Worm (Caenorhabditis elegans) whole organism, young adult: Measurements from ENCODE around the gene T01H3.5.

Source experiments
- B0261.1 ChIP-seq: sonication (generic microtip); optimal IDR thresholded peaks from 2 replicates; lab custom pipeline; 2016; ENCODE audit warnings: mild to moderate bottlenecking, missing genetic modification characterization, moderate library complexity, missing compliant biosample characterization
- D2030.7 ChIP-seq: fragments of 200-800 bp; sonication (Bioruptor generic); IDR thresholded peaks from 2 replicates; pipeline ENCODE4 v1.3.6; 2022; ENCODE audit warnings: missing genetic modification reagents, missing genetic modification characterization, missing compliant biosample characterization
- F33H1.4 ChIP-seq: fragments of 200-800 bp; sonication (Bioruptor generic); IDR thresholded peaks from 2 replicates; pipeline ENCODE4 v1.3.6; 2022; ENCODE audit warnings: missing genetic modification reagents, missing genetic modification characterization, missing compliant biosample characterization
- F37B4.10 ChIP-seq: fragments of 200-800 bp; sonication (Bioruptor generic); IDR thresholded peaks from 2 replicates; pipeline ENCODE4 v1.3.6; 2022; ENCODE audit warnings: missing genetic modification characterization, missing compliant biosample characterization
- F55B11.4 ChIP-seq: sonication (generic microtip); optimal IDR thresholded peaks from 2 replicates; lab custom pipeline; 2016; ENCODE audit warnings: missing compliant biosample characterization, missing genetic modification characterization, borderline replicate concordance; ENCODE audit not compliant: insufficient read depth
- T07F8.4 ChIP-seq: sonication (generic microtip); optimal IDR thresholded peaks from 2 replicates; lab custom pipeline; 2016; ENCODE audit warnings: mild to moderate bottlenecking, missing genetic modification characterization, moderate library complexity, missing compliant biosample characterization
- Y56A3A.18 ChIP-seq: fragments of 200-800 bp; sonication (Bioruptor generic); IDR thresholded peaks from 2 replicates; pipeline ENCODE4 v1.3.6; 2022; ENCODE audit warnings: missing genetic modification reagents, missing genetic modification characterization, missing compliant biosample characterization
- Y95B8A.8 ChIP-seq: fragments of 200-800 bp; sonication (Bioruptor generic); IDR thresholded peaks from 2 replicates; pipeline ENCODE4 v1.3.6; 2022; ENCODE audit warnings: missing genetic modification reagents, missing genetic modification characterization, missing compliant biosample characterization
- aptf-2 ChIP-seq: fragments of 200-800 bp; sonication (Bioruptor generic); conservative IDR thresholded peaks from 2 replicates; pipeline ENCODE4 v1.3.6; 2022; ENCODE audit warnings: missing genetic modification reagents, missing genetic modification characterization, missing compliant biosample characterization
- aptf-3 ChIP-seq: fragments of 200-800 bp; sonication (Bioruptor generic); IDR thresholded peaks from 2 replicates; pipeline ENCODE4 v1.3.6; 2022; ENCODE audit warnings: missing genetic modification characterization, missing compliant biosample characterization
- atf-7 ChIP-seq: sonication (generic microtip); optimal IDR thresholded peaks from 2 replicates; lab custom pipeline; 2017; ENCODE audit warnings: mild to moderate bottlenecking, missing genetic modification characterization, missing compliant biosample characterization
- athp-1 ChIP-seq: sonication (generic microtip); optimal IDR thresholded peaks from 2 replicates; lab custom pipeline; 2017; ENCODE audit warnings: mild to moderate bottlenecking, missing genetic modification characterization, missing compliant biosample characterization
- attf-3 ChIP-seq: fragments of 200-800 bp; sonication (Bioruptor generic); conservative IDR thresholded peaks from 2 replicates; pipeline ENCODE4 v1.3.6; 2022; ENCODE audit warnings: missing genetic modification reagents, missing genetic modification characterization, missing compliant biosample characterization
- attf-5 ChIP-seq: fragments of 200-800 bp; sonication (Bioruptor generic); optimal IDR thresholded peaks from 2 replicates; lab custom pipeline; 2018; ENCODE audit warnings: mild to moderate bottlenecking, missing genetic modification characterization, missing compliant biosample characterization
- cebp-2 ChIP-seq: fragments of 200-800 bp; sonication (Bioruptor generic); IDR thresholded peaks from 2 replicates; pipeline ENCODE4 v1.3.6; 2022; ENCODE audit warnings: missing genetic modification characterization, missing compliant biosample characterization
- ceh-100 ChIP-seq: fragments of 200-800 bp; sonication (Bioruptor generic); IDR thresholded peaks from 2 replicates; pipeline ENCODE4 v1.3.6; 2022; ENCODE audit warnings: missing genetic modification reagents, missing genetic modification characterization, missing compliant biosample characterization
- ceh-40 ChIP-seq: fragments of 200-800 bp; sonication (Bioruptor generic); IDR thresholded peaks from 2 replicates; pipeline ENCODE4 v1.3.6; 2022; ENCODE audit warnings: missing genetic modification characterization, missing compliant biosample characterization
- ceh-79 ChIP-seq: sonication (generic microtip); optimal IDR thresholded peaks from 2 replicates; lab custom pipeline; 2017; ENCODE audit warnings: mild to moderate bottlenecking, missing genetic modification characterization, missing compliant biosample characterization
- chd-7 ChIP-seq: sonication (generic microtip); optimal IDR thresholded peaks from 2 replicates; lab custom pipeline; 2016; ENCODE audit warnings: mild to moderate bottlenecking, missing genetic modification characterization, moderate library complexity, missing compliant biosample characterization
- egrh-3 ChIP-seq: fragments of 200-800 bp; sonication (Bioruptor generic); IDR thresholded peaks from 2 replicates; pipeline ENCODE4 v1.3.6; 2022; ENCODE audit warnings: missing genetic modification reagents, missing genetic modification characterization, missing compliant biosample characterization
- hlh-12 ChIP-seq: sonication (generic microtip); optimal IDR thresholded peaks from 2 replicates; lab custom pipeline; 2016; ENCODE audit warnings: missing genetic modification characterization, missing compliant biosample characterization
- hlh-26 ChIP-seq: fragments of 200-800 bp; sonication (Bioruptor generic); conservative IDR thresholded peaks from 2 replicates; pipeline ENCODE4 v1.3.6; 2022; ENCODE audit warnings: missing genetic modification reagents, missing genetic modification characterization, missing compliant biosample characterization
- hrde-1 ChIP-seq: sonication (generic microtip); optimal IDR thresholded peaks from 2 replicates; lab custom pipeline; 2016; ENCODE audit warnings: missing genetic modification characterization, mild to moderate bottlenecking, missing compliant biosample characterization, moderate library complexity, missing genotype, missing genetic modification reagents, borderline replicate concordance
- lin-40 ChIP-seq: sonication (generic microtip); optimal IDR thresholded peaks from 2 replicates; lab custom pipeline; 2016; ENCODE audit warnings: missing genetic modification characterization, mild to moderate bottlenecking, missing compliant biosample characterization, missing genotype, missing genetic modification reagents
- lin-54 ChIP-seq: fragments of 200-800 bp; sonication (Bioruptor generic); optimal IDR thresholded peaks from 2 replicates; lab custom pipeline; 2018; ENCODE audit warnings: mild to moderate bottlenecking, missing genetic modification characterization, missing compliant biosample characterization
- madf-10 ChIP-seq: sonication (generic microtip); optimal IDR thresholded peaks from 2 replicates; lab custom pipeline; 2016; ENCODE audit warnings: mild to moderate bottlenecking, missing genetic modification characterization, missing compliant biosample characterization
- madf-3 ChIP-seq: fragments of 200-800 bp; sonication (Bioruptor generic); IDR thresholded peaks from 2 replicates; pipeline ENCODE4 v1.3.6; 2022; ENCODE audit warnings: missing genetic modification reagents, missing genetic modification characterization, missing compliant biosample characterization
- madf-8 ChIP-seq: fragments of 200-800 bp; sonication (Bioruptor generic); conservative IDR thresholded peaks from 2 replicates; pipeline ENCODE4 v1.3.6; 2022; ENCODE audit warnings: missing genetic modification reagents, missing genetic modification characterization, missing compliant biosample characterization
- mcd-1 ChIP-seq: fragments of 200-800 bp; sonication (Bioruptor generic); IDR thresholded peaks from 2 replicates; pipeline ENCODE4 v1.3.6; 2022; ENCODE audit warnings: missing genetic modification reagents, missing genetic modification characterization, missing compliant biosample characterization
- nfya-1 ChIP-seq: sonication (generic microtip); optimal IDR thresholded peaks from 2 replicates; lab custom pipeline; 2017; ENCODE audit warnings: antibody characterized with exemption, missing compliant biosample characterization, missing genetic modification characterization, borderline replicate concordance; ENCODE audit not compliant: insufficient read depth
- nfyb-1 ChIP-seq: fragments of 200-800 bp; sonication (Bioruptor generic); IDR thresholded peaks from 2 replicates; pipeline ENCODE4 v1.3.6; 2022; ENCODE audit warnings: missing genetic modification reagents, missing genetic modification characterization, missing compliant biosample characterization
- nhr-179 ChIP-seq: sonication (generic microtip); optimal IDR thresholded peaks from 2 replicates; lab custom pipeline; 2016; ENCODE audit warnings: mild to moderate bottlenecking, missing genetic modification characterization, missing compliant biosample characterization
- nhr-90 ChIP-seq: sonication (generic microtip); optimal IDR thresholded peaks from 2 replicates; lab custom pipeline; 2016; ENCODE audit warnings: missing genotype, mild to moderate bottlenecking, missing genetic modification characterization, missing compliant biosample characterization
- pha-4 ChIP-seq: fragments of 150-350 bp; sonication (generic microtip); optimal IDR thresholded peaks from 2 replicates; lab custom pipeline; 2014; ENCODE audit warnings: missing biosample characterization, missing genetic modification reagents, missing genetic modification characterization
- repo-1 ChIP-seq: sonication (generic microtip); optimal IDR thresholded peaks from 2 replicates; lab custom pipeline; 2017; ENCODE audit warnings: mild to moderate bottlenecking, missing genetic modification characterization, missing compliant biosample characterization
- rpc-1 ChIP-seq, 2 experiments: fragments of 150-350 bp in 1 of 2; sonication (generic microtip) in 1 of 2; optimal IDR thresholded peaks; 2 replicates each; lab custom pipeline; 2014 to 2018; ENCODE audit warnings: missing biosample characterization in 1 of 2, missing genetic modification characterization in 1 of 2, missing genetic modification reagents in 1 of 2, missing genotype in 1 of 2
- snpc-3.4 ChIP-seq: sonication (generic microtip); optimal IDR thresholded peaks from 2 replicates; lab custom pipeline; 2017; ENCODE audit warnings: missing genetic modification characterization, mild to moderate bottlenecking, missing compliant biosample characterization, antibody characterized with exemption, moderate library complexity, missing genotype, missing genetic modification reagents
- snpc-4 ChIP-seq, 5 experiments: fragments of 150-350 bp in 1 of 5; sonication (generic microtip) in 4 of 5; optimal IDR thresholded peaks; 2 replicates each; lab custom pipeline; 2014 to 2018; ENCODE audit warnings: missing genetic modification characterization in 5 of 5, missing biosample characterization in 3 of 5, antibody characterized with exemption in 2 of 5, mild to moderate bottlenecking in 2 of 5, missing compliant biosample characterization in 2 of 5, missing genotype in 2 of 5, moderate library complexity in 2 of 5, missing genetic modification reagents in 1 of 5
- sptf-2 ChIP-seq: fragments of 200-800 bp; sonication (Bioruptor generic); optimal IDR thresholded peaks from 2 replicates; lab custom pipeline; 2018; ENCODE audit warnings: mild to moderate bottlenecking, missing genetic modification characterization, missing compliant biosample characterization
- tbp1 ChIP-seq: fragments of 200-800 bp; sonication (Bioruptor generic); optimal IDR thresholded peaks from 2 replicates; lab custom pipeline; 2018; ENCODE audit warnings: mild to moderate bottlenecking, missing genetic modification characterization, missing compliant biosample characterization
- tlf-1 ChIP-seq: fragments of 200-800 bp; sonication (Bioruptor generic); optimal IDR thresholded peaks from 2 replicates; lab custom pipeline; 2018; ENCODE audit warnings: mild to moderate bottlenecking, missing genetic modification characterization, missing compliant biosample characterization
- unc-130 ChIP-seq: sonication (generic microtip); optimal IDR thresholded peaks from 2 replicates; lab custom pipeline; 2016; ENCODE audit warnings: missing genetic modification reagents, missing genetic modification characterization, missing compliant biosample characterization
- zim-3 ChIP-seq: sonication (generic microtip); optimal IDR thresholded peaks from 2 replicates; lab custom pipeline; 2017; ENCODE audit warnings: mild to moderate bottlenecking, missing genetic modification characterization, moderate library complexity, missing compliant biosample characterization
- ztf-18 ChIP-seq: sonication (generic microtip); optimal IDR thresholded peaks from 2 replicates; lab custom pipeline; 2016; ENCODE audit warnings: missing genotype, mild to moderate bottlenecking, missing genetic modification characterization, missing compliant biosample characterization
- ztf-3 ChIP-seq: fragments of 200-800 bp; sonication (Bioruptor generic); optimal IDR thresholded peaks from 2 replicates; lab custom pipeline; 2018; ENCODE audit warnings: mild to moderate bottlenecking, missing genetic modification characterization, missing compliant biosample characterization

The T01H3.5 gene

ce11 chrII:7870062-7870461 is 9.4 kb upstream of the T01H3.5 start, which contains the start of gene ztf-17:
TSS of gene ztf-17 (minus strand) at chrII:7870162.
- TF ChIP-seq lin-54 (GFP tag; lab: Kevin White, UChicago) = no peak
- no peak for TF ChIP-seq sptf-2 (GFP tag; lab: Kevin White, UChicago)
- no peak for TF ChIP-seq Y56A3A.18 (GFP tag; lab: Robert Waterston, UW)
- TF ChIP-seq atf-7 (tag; lab: Kevin White, UChicago) = no peak
- TF ChIP-seq hlh-26 (GFP tag; lab: Robert Waterston, UW) = no peak
- TF ChIP-seq hlh-12 (tag; lab: Kevin White, UChicago) = no peak
- no peak for TF ChIP-seq attf-3 (GFP tag; lab: Robert Waterston, UW)
- no peak for TF ChIP-seq T07F8.4 (tag; lab: Kevin White, UChicago)
- no peak for TF ChIP-seq nfya-1 (tag; lab: Kevin White, UChicago)
- no peak for TF ChIP-seq mcd-1 (GFP tag; lab: Robert Waterston, UW)
- no peak for TF ChIP-seq ztf-3
- no peak for TF ChIP-seq madf-3 (GFP tag; lab: Robert Waterston, UW)

- no peak for TF ChIP-seq nfyb-1 (GFP tag; lab: Robert Waterston, UW)
- TF ChIP-seq chd-7 (tag; lab: Kevin White, UChicago) = no peak
- peak; percentile 68 for TF ChIP-seq athp-1 (tag; lab: Kevin White, UChicago)
- TF ChIP-seq nhr-90 (tag; lab: Kevin White, UChicago) = no peak
- TF ChIP-seq Y95B8A.8 (GFP tag; lab: Robert Waterston, UW) = peak; percentile 18; the same call in 1 of the 2 replicates
- TF ChIP-seq B0261.1 (tag; lab: Kevin White, UChicago) = no peak
- no peak for TF ChIP-seq rpc-1 (optimal IDR thresholded peaks at IDR 0.05; lab: Kevin White, UChicago)
- no peak for TF ChIP-seq rpc-1 (tag; optimal IDR thresholded peaks at IDR 0.05; lab: Kevin White, UChicago)
- TF ChIP-seq aptf-2 = no peak
- TF ChIP-seq madf-10 = no peak
- TF ChIP-seq lin-54 (GFP tag; lab: Kevin White, UChicago) = peak; percentile 51
- no peak for TF ChIP-seq ceh-79
- TF ChIP-seq aptf-3 = no peak
- no peak for TF ChIP-seq F37B4.10
- TF ChIP-seq ceh-40 (GFP tag; lab: Robert Waterston, UW) = no peak
- TF ChIP-seq unc-130 (GFP tag; lab: Kevin White, UChicago) = no peak
- TF ChIP-seq nhr-179 (tag; lab: Kevin White, UChicago) = no peak
- peak; percentile 20 for TF ChIP-seq tbp1 (GFP tag; lab: Kevin White, UChicago)
- TF ChIP-seq lin-40 (tag; lab: Kevin White, UChicago) = no peak
- TF ChIP-seq F33H1.4 = peak; percentile 30; the same call in 1 of the 2 replicates
- peak; percentile 65 for TF ChIP-seq attf-5
- TF ChIP-seq hrde-1 = peak; percentile 12
- no peak for TF ChIP-seq repo-1
- TF ChIP-seq D2030.7 (GFP tag; lab: Robert Waterston, UW) = peak; percentile 33; the same call in 1 of the 2 replicates
- TF ChIP-seq ceh-100 (GFP tag; lab: Robert Waterston, UW) = peak; percentile 49; the same call in 1 of the 2 replicates
- TF ChIP-seq pha-4 (tag; lab: Kevin White, UChicago) = no peak
- no peak for TF ChIP-seq atf-7 (tag; lab: Kevin White, UChicago)
- TF ChIP-seq F55B11.4 = no peak
- TF ChIP-seq mcd-1 (GFP tag; lab: Robert Waterston, UW) = 0 out of 2 replicates have a peak, but pooled peaks have one; percentile 24
- no peak for TF ChIP-seq madf-8 (GFP tag; lab: Robert Waterston, UW)
- no peak for TF ChIP-seq T07F8.4 (tag; lab: Kevin White, UChicago)
- TF ChIP-seq snpc-4 (GFP tag; optimal IDR thresholded peaks at IDR 0.05; lab: Kevin White, UChicago) = no peak
- TF ChIP-seq snpc-4 (tag; optimal IDR thresholded peaks at IDR 0.05; lab: Kevin White, UChicago) = peak in 1 of 4 experiments; percentile 39
- no peak for TF ChIP-seq zim-3 (tag; lab: Kevin White, UChicago)
- TF ChIP-seq snpc-3.4 (tag; lab: Kevin White, UChicago) = no peak
- TF ChIP-seq egrh-3 (GFP tag; lab: Robert Waterston, UW) = no peak
- TF ChIP-seq tlf-1 (GFP tag; lab: Kevin White, UChicago) = peak; percentile 32
- peak; percentile 1 for TF ChIP-seq ztf-18 (tag; lab: Kevin White, UChicago)
- TF ChIP-seq cebp-2 (GFP tag; lab: Robert Waterston, UW) = no peak
Observed at ce11 chrII:7870632-7871031, 8.8 kb upstream of the T01H3.5 start.
